Fruit fly (Drosophila melanogaster): ENCODE measurements around the gene CG14073.

CG14073 gene

DNA sequence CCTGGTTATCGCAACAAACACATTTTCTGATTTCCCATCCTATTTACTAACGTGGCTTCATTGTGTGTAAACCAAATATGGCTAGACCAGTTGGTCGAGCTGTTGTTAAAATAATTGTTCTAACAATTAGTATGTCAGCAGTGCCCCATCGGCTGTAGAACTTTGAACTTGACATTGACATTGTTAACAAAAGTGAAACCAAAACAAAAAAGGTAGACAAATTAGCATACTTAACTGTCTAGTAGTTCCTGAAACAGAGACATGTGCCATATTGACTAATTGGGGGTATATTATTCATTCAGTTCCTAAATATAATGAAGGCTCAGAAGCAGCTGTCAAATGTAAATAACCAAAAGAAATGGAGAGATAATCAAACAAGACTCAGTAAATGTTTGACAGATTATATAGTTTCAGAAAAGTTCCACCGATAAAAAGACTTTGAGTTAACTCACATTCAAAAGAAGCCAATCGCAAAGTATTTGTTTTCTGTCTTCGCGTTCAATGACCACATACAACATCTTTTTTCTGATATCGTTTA lies 17.3 kb upstream of the CG14073 start (continued):
- TF ChIP-seq CG17186 (GFP tag; optimal IDR thresholded peaks at IDR 0.05) (no peak), Elba2 (GFP tag; optimal IDR thresholded peaks at IDR 0.05) (no peak), exex (tag; optimal IDR thresholded peaks at IDR 0.05) (no peak), maf-S (GFP tag; optimal IDR thresholded peaks at IDR 0.05) (no peak), MESR4 (GFP tag; optimal IDR thresholded peaks at IDR 0.05) (no peak), CG7963 (GFP tag; IDR thresholded peaks at IDR 0.05; ENCODE audit: partially characterized antibody) (no peak), Kr (GFP tag; optimal IDR thresholded peaks at IDR 0.05) (no peak), pros (GFP tag; optimal IDR thresholded peaks at IDR 0.05) (no peak), CG12071 (GFP tag; optimal IDR thresholded peaks at IDR 0.05) (no peak), danr (GFP tag; IDR thresholded peaks at IDR 0.05) (no peak), z (GFP tag; IDR thresholded peaks at IDR 0.05) (no peak), Optix (GFP tag; IDR thresholded peaks at IDR 0.05) (no peak), sc (optimal IDR thresholded peaks at IDR 0.05) (no peak), sc (GFP tag; optimal IDR thresholded peaks at IDR 0.05) (no peak), CG30431 (GFP tag; optimal IDR thresholded peaks at IDR 0.05) (no peak), ro (GFP tag; IDR thresholded peaks at IDR 0.05) (no peak), CG4404 (GFP tag; IDR thresholded peaks at IDR 0.05) (no peak), Rfx (GFP tag; IDR thresholded peaks at IDR 0.05) (no peak), peb (GFP tag; IDR thresholded peaks at IDR 0.05) (no peak), CG3847 (GFP tag; IDR thresholded peaks at IDR 0.05) (no peak), CG8281 (tag; optimal IDR thresholded peaks at IDR 0.05) (peak; percentile 68), CG10959 (GFP tag; IDR thresholded peaks at IDR 0.05) (no peak), crp (GFP tag; optimal IDR thresholded peaks at IDR 0.05) (no peak), Dp (GFP tag; optimal IDR thresholded peaks at IDR 0.05) (no peak), chinmo (GFP tag; IDR thresholded peaks at IDR 0.05; ENCODE audit: partially characterized antibody) (no peak), Xrp1 (GFP tag; IDR thresholded peaks at IDR 0.05) (no peak), CG8359 (GFP tag; optimal IDR thresholded peaks at IDR 0.05; ENCODE audit: borderline replicate concordance) (no peak), CG2678 (tag; optimal IDR thresholded peaks at IDR 0.05) (peak; percentile 65), CG18476 (GFP tag; optimal IDR thresholded peaks at IDR 0.05) (no peak), pan (optimal IDR thresholded peaks at IDR 0.05) (no peak), pan (GFP tag; optimal IDR thresholded peaks at IDR 0.05 in 1 of 2, IDR thresholded peaks at IDR 0.05 in 1 of 2) (no peak), CG10462 (GFP tag; optimal IDR thresholded peaks at IDR 0.05) (no peak), emc (GFP tag; optimal IDR thresholded peaks at IDR 0.05) (no peak), CG9609 (GFP tag; optimal IDR thresholded peaks at IDR 0.05) (no peak), CG2712 (tag; optimal IDR thresholded peaks at IDR 0.05) (no peak), CG31224 (GFP tag; IDR thresholded peaks at IDR 0.05) (no peak), vfl (GFP tag; optimal IDR thresholded peaks at IDR 0.05) (no peak), Blimp-1 (GFP tag; optimal IDR thresholded peaks at IDR 0.05) (peak; percentile 82), so (GFP tag; IDR thresholded peaks at IDR 0.05) (no peak), fd64A (GFP tag; optimal IDR thresholded peaks at IDR 0.05) (no peak), Tbp (GFP tag; optimal IDR thresholded peaks at IDR 0.05) (no peak), Doc2 (GFP tag; IDR thresholded peaks at IDR 0.05) (no peak), Nf-YB (GFP tag; optimal IDR thresholded peaks at IDR 0.05) (no peak), TFAM (GFP tag; optimal IDR thresholded peaks at IDR 0.05) (no peak), CG6854 (GFP tag; optimal IDR thresholded peaks at IDR 0.05) (peak; percentile 51), B-H2 (GFP tag; optimal IDR thresholded peaks at IDR 0.05) (peak; percentile 17), HLH54F (GFP tag; optimal IDR thresholded peaks at IDR 0.05) (no peak), Vsx1 (GFP tag; optimal IDR thresholded peaks at IDR 0.05) (peak; percentile 46), CG2120 (GFP tag; optimal IDR thresholded peaks at IDR 0.05) (no peak), Jarid2 (GFP tag; optimal IDR thresholded peaks at IDR 0.05) (no peak), CG12391 (tag; optimal IDR thresholded peaks at IDR 0.05) (no peak), CG6254 (GFP tag; optimal IDR thresholded peaks at IDR 0.05) (no peak)

Measured in whole organism, embryonic.